Fruit fly (Drosophila melanogaster) whole organism, embryonic: ENCODE data around the gene Kat60.

Experiments
- Aef1 ChIP-seq: fragments of 200-800 bp; sonication (Bioruptor generic); IDR thresholded peaks from 3 replicates; pipeline ENCODE4 v1.3.6; 2022; ENCODE audit warnings: missing biosample characterization, missing genetic modification characterization
- CG10366 ChIP-seq: fragments of 200-800 bp; sonication (Bioruptor generic); IDR thresholded peaks from 2 replicates; pipeline ENCODE4 v1.3.6; 2022; ENCODE audit warnings: missing biosample characterization, missing genetic modification characterization
- CG14050 ChIP-seq: fragments of 200-800 bp; sonication (Bioruptor generic); IDR thresholded peaks from 3 replicates; pipeline ENCODE4 v1.3.6; 2022; ENCODE audit warnings: missing biosample characterization, missing genetic modification characterization
- CG34224 ChIP-seq: fragments of 200-800 bp; sonication (Bioruptor generic); IDR thresholded peaks from 3 replicates; pipeline ENCODE4 v1.3.6; 2022; ENCODE audit warnings: missing biosample characterization, missing genetic modification characterization; ENCODE audit not compliant: partially characterized antibody
- CG4282 ChIP-seq: fragments of 200-800 bp; sonication (Bioruptor generic); optimal IDR thresholded peaks from 2 replicates; lab custom pipeline; 2016; ENCODE audit warnings: missing biosample characterization, missing genetic modification characterization
- CG6854 ChIP-seq: fragments of 200-800 bp; sonication (Bioruptor generic); optimal IDR thresholded peaks from 3 replicates; lab custom pipeline; 2017; ENCODE audit warnings: missing biosample characterization, mild to moderate bottlenecking, missing genetic modification characterization
- bsh ChIP-seq, 2 experiments: fragments of 200-800 bp; sonication (Bioruptor generic); optimal IDR thresholded peaks; 2 replicates each; lab custom pipeline; 2017 to 2018; ENCODE audit warnings: mild to moderate bottlenecking in 2 of 2, missing biosample characterization in 2 of 2, missing genetic modification characterization in 2 of 2, moderate library complexity in 1 of 2
- dan ChIP-seq: fragments of 200-800 bp; sonication (Bioruptor generic); IDR thresholded peaks from 2 replicates; pipeline ENCODE4 v1.3.6; 2022; ENCODE audit warnings: missing biosample characterization, missing genetic modification characterization
- eyg ChIP-seq: fragments of 200-800 bp; sonication (Bioruptor generic); optimal IDR thresholded peaks from 3 replicates; lab custom pipeline; 2016; ENCODE audit warnings: missing biosample characterization, missing genetic modification characterization
- gsb-n ChIP-seq: fragments of 200-800 bp; sonication (Bioruptor generic); optimal IDR thresholded peaks from 3 replicates; lab custom pipeline; 2018; ENCODE audit warnings: missing biosample characterization, mild to moderate bottlenecking, missing genetic modification characterization

- peak; percentile 99 for TF ChIP-seq gsb-n (tag; lab: Kevin White, UChicago)
- TF ChIP-seq CG14050 (GFP tag; lab: Robert Waterston, UW), result peak; percentile 82
- no peak for TF ChIP-seq CG34224 (GFP tag; lab: Robert Waterston, UW)
- TF ChIP-seq CG6854 (GFP tag; lab: Kevin White, UChicago), result peak; percentile 67
- TF ChIP-seq bsh (GFP tag; optimal IDR thresholded peaks at IDR 0.05; lab: Kevin White, UChicago), result peak; percentile 84 to 99
- TF ChIP-seq eyg (GFP tag; lab: Kevin White, UChicago), result peak; percentile 98
- TF ChIP-seq dan (GFP tag; lab: Robert Waterston, UW), result peak; percentile 41; the same call in 1 of the 2 replicates
- TF ChIP-seq Aef1 (GFP tag; lab: Robert Waterston, UW), result peak; percentile 73
- peak; percentile 88 for TF ChIP-seq CG10366 (GFP tag; lab: Robert Waterston, UW)
- TF ChIP-seq CG4282 (GFP tag; lab: Kevin White, UChicago), result peak; percentile 96
These were observed 16.4 kb downstream of the Kat60 start for dm6 chr3R:5215334-5216307.
